Fruit fly (Drosophila melanogaster) whole organism, embryonic: Measurements from ENCODE around the gene T48.
A peak's percentile ranks its signal among the peaks of the same experiment; 100 is the strongest.

Experiments
- Ada2b ChIP-seq: fragments of 200-800 bp; sonication (Bioruptor generic); IDR thresholded peaks from 2 replicates; pipeline ENCODE4 v1.3.6; 2022; ENCODE audit warnings: missing biosample characterization, missing genetic modification characterization
- Atf-2 ChIP-seq: fragments of 200-800 bp; sonication (Bioruptor generic); optimal IDR thresholded peaks from 2 replicates; lab custom pipeline; 2016; ENCODE audit warnings: missing biosample characterization, missing genetic modification characterization
- CG10462 ChIP-seq: fragments of 200-800 bp; sonication (Bioruptor generic); optimal IDR thresholded peaks from 2 replicates; lab custom pipeline; 2016; ENCODE audit warnings: missing biosample characterization, missing genetic modification characterization
- CG11247 ChIP-seq: fragments of 200-800 bp; sonication (Bioruptor generic); IDR thresholded peaks from 2 replicates; pipeline ENCODE4 v1.3.6; 2022; ENCODE audit warnings: missing biosample characterization, missing genetic modification characterization
- CG11504 ChIP-seq: fragments of 200-800 bp; sonication (Bioruptor generic); optimal IDR thresholded peaks from 3 replicates; lab custom pipeline; 2019; ENCODE audit warnings: missing biosample characterization, mild to moderate bottlenecking, missing genetic modification characterization, moderate library complexity
- CG13424 ChIP-seq: fragments of 200-800 bp; sonication (Bioruptor generic); optimal IDR thresholded peaks from 2 replicates; lab custom pipeline; 2019; ENCODE audit warnings: missing biosample characterization, mild to moderate bottlenecking, missing genetic modification characterization, moderate library complexity
- CG14014 ChIP-seq: fragments of 200-800 bp; sonication (Bioruptor generic); IDR thresholded peaks from 2 replicates; pipeline ENCODE4 v1.3.6; 2022; ENCODE audit warnings: missing biosample characterization, missing genetic modification characterization
- CG1603 ChIP-seq: fragments of 200-800 bp; sonication (Bioruptor generic); optimal IDR thresholded peaks from 2 replicates; lab custom pipeline; 2019; ENCODE audit warnings: missing biosample characterization, mild to moderate bottlenecking, missing genetic modification characterization, moderate library complexity
- CG16863 ChIP-seq: fragments of 200-800 bp; sonication (Bioruptor generic); optimal IDR thresholded peaks from 3 replicates; lab custom pipeline; 2016; ENCODE audit warnings: missing biosample characterization, missing genetic modification characterization
- CG18599 ChIP-seq: fragments of 200-800 bp; sonication (Bioruptor generic); optimal IDR thresholded peaks from 3 replicates; lab custom pipeline; 2017; ENCODE audit warnings: missing biosample characterization, missing genetic modification characterization, mild to moderate bottlenecking, moderate library complexity, missing genetic modification reagents
- CG2120 ChIP-seq: fragments of 200-800 bp; sonication (Bioruptor generic); optimal IDR thresholded peaks from 3 replicates; lab custom pipeline; 2016; ENCODE audit warnings: missing biosample characterization, missing genetic modification characterization
- CG2678 ChIP-seq: fragments of 200-800 bp; sonication (Bioruptor generic); optimal IDR thresholded peaks from 3 replicates; lab custom pipeline; 2019; ENCODE audit warnings: missing biosample characterization, mild to moderate bottlenecking, missing genetic modification characterization, moderate library complexity
- CG31224 ChIP-seq: fragments of 200-800 bp; sonication (Bioruptor generic); IDR thresholded peaks from 2 replicates; pipeline ENCODE4 v1.3.6; 2022; ENCODE audit warnings: missing biosample characterization, missing genetic modification characterization
- CG33557 ChIP-seq: fragments of 200-800 bp; sonication (Bioruptor generic); optimal IDR thresholded peaks from 2 replicates; lab custom pipeline; 2019; ENCODE audit warnings: missing biosample characterization, mild to moderate bottlenecking, missing genetic modification characterization, moderate library complexity
- CG4730 ChIP-seq: fragments of 200-800 bp; sonication (Bioruptor generic); IDR thresholded peaks from 2 replicates; pipeline ENCODE4 v1.3.6; 2022; ENCODE audit warnings: missing biosample characterization, missing genetic modification characterization
- CG7556 ChIP-seq: fragments of 200-800 bp; sonication (Bioruptor generic); optimal IDR thresholded peaks from 2 replicates; lab custom pipeline; 2017; ENCODE audit warnings: missing biosample characterization, mild to moderate bottlenecking, missing genetic modification characterization
- CG7839 ChIP-seq: fragments of 200-800 bp; sonication (Bioruptor generic); optimal IDR thresholded peaks from 3 replicates; lab custom pipeline; 2018; ENCODE audit warnings: missing biosample characterization, mild to moderate bottlenecking, missing genetic modification characterization, moderate library complexity
- CG8944 ChIP-seq: fragments of 200-800 bp; sonication (Bioruptor generic); optimal IDR thresholded peaks from 3 replicates; lab custom pipeline; 2016; ENCODE audit warnings: missing biosample characterization, missing genetic modification characterization
- CG9215 ChIP-seq: fragments of 200-800 bp; sonication (Bioruptor generic); IDR thresholded peaks from 2 replicates; pipeline ENCODE4 v1.3.6; 2022; ENCODE audit warnings: missing biosample characterization, missing genetic modification characterization
- CG9932 ChIP-seq: fragments of 200-800 bp; sonication (Bioruptor generic); IDR thresholded peaks from 2 replicates; pipeline ENCODE4 v1.3.6; 2022; ENCODE audit warnings: missing biosample characterization, missing genetic modification characterization
- Ets65A ChIP-seq: fragments of 200-800 bp; sonication (Bioruptor generic); peaks from one replicate; lab custom pipeline; 2016; ENCODE audit warnings: missing biosample characterization, missing genetic modification characterization
- Hmr ChIP-seq: fragments of 200-800 bp; sonication (Bioruptor generic); optimal IDR thresholded peaks from 3 replicates; lab custom pipeline; 2017; ENCODE audit warnings: mild to moderate bottlenecking, missing biosample characterization, missing genetic modification reagents, missing genetic modification characterization
- Hsf ChIP-seq: fragments of 200-800 bp; sonication (Bioruptor generic); optimal IDR thresholded peaks from 3 replicates; lab custom pipeline; 2016; ENCODE audit warnings: missing biosample characterization, missing genetic modification characterization
- MESR4 ChIP-seq: fragments of 200-800 bp; sonication (Bioruptor generic); optimal IDR thresholded peaks from 2 replicates; lab custom pipeline; 2018; ENCODE audit warnings: missing biosample characterization, mild to moderate bottlenecking, missing genetic modification characterization, moderate library complexity
- Med ChIP-seq: fragments of 200-800 bp; sonication (Bioruptor generic); peaks from one replicate; lab custom pipeline; 2016; ENCODE audit warnings: missing biosample characterization, missing genetic modification characterization, mild to moderate bottlenecking, inconsistent platforms, moderate library complexity
- Mrtf ChIP-seq: fragments of 200-800 bp; sonication (Bioruptor generic); IDR thresholded peaks from 3 replicates; pipeline ENCODE4 v1.3.6; 2022; ENCODE audit warnings: missing biosample characterization, missing genetic modification characterization
- NFAT ChIP-seq: fragments of 200-800 bp; sonication (Bioruptor generic); IDR thresholded peaks from 2 replicates; pipeline ENCODE4 v1.3.6; 2022; ENCODE audit warnings: missing biosample characterization, missing genetic modification characterization
- Sox102F ChIP-seq: fragments of 200-800 bp; sonication (Bioruptor generic); optimal IDR thresholded peaks from 2 replicates; lab custom pipeline; 2018; ENCODE audit warnings: missing biosample characterization, mild to moderate bottlenecking, missing genetic modification characterization, moderate library complexity
- Ssrp ChIP-seq: fragments of 200-800 bp; sonication (Bioruptor generic); optimal IDR thresholded peaks from 2 replicates; lab custom pipeline; 2018; ENCODE audit warnings: missing biosample characterization, mild to moderate bottlenecking, missing genetic modification characterization, moderate library complexity
- Xbp1 ChIP-seq: fragments of 200-800 bp; sonication (Bioruptor generic); optimal IDR thresholded peaks from 3 replicates; lab custom pipeline; 2016; ENCODE audit warnings: missing biosample characterization, mild to moderate bottlenecking, missing genetic modification characterization
- Xrp1 ChIP-seq: fragments of 200-800 bp; sonication (Bioruptor generic); IDR thresholded peaks from 2 replicates; pipeline ENCODE4 v1.3.6; 2022; ENCODE audit warnings: missing biosample characterization, missing genetic modification characterization
- bowl ChIP-seq: fragments of 200-800 bp; sonication (Bioruptor generic); IDR thresholded peaks from 2 replicates; pipeline ENCODE4 v1.3.6; 2022; ENCODE audit warnings: missing biosample characterization, missing genetic modification characterization
- bsh ChIP-seq, 2 experiments: fragments of 200-800 bp; sonication (Bioruptor generic); optimal IDR thresholded peaks; 2 replicates each; lab custom pipeline; 2017 to 2018; ENCODE audit warnings: mild to moderate bottlenecking in 2 of 2, missing biosample characterization in 2 of 2, missing genetic modification characterization in 2 of 2, moderate library complexity in 1 of 2
- cato ChIP-seq: fragments of 200-800 bp; sonication (Bioruptor generic); optimal IDR thresholded peaks from 2 replicates; lab custom pipeline; 2016; ENCODE audit warnings: missing biosample characterization, missing genetic modification characterization, borderline replicate concordance
- chif ChIP-seq, 2 experiments: fragments of 200-800 bp; sonication (Bioruptor generic); optimal IDR thresholded peaks; 3 replicates each; lab custom pipeline; 2016; ENCODE audit warnings: missing biosample characterization in 2 of 2, missing genetic modification characterization in 2 of 2
- chn ChIP-seq: fragments of 200-800 bp; sonication (Bioruptor generic); optimal IDR thresholded peaks from 2 replicates; lab custom pipeline; 2016; ENCODE audit warnings: missing biosample characterization, missing genetic modification characterization
- crol ChIP-seq: fragments of 200-800 bp; sonication (Bioruptor generic); IDR thresholded peaks from 2 replicates; pipeline ENCODE4 v1.3.6; 2022; ENCODE audit warnings: missing biosample characterization, missing genetic modification characterization
- dmrt99B ChIP-seq: fragments of 200-800 bp; sonication (Bioruptor generic); optimal IDR thresholded peaks from 2 replicates; lab custom pipeline; 2018; ENCODE audit warnings: missing biosample characterization, mild to moderate bottlenecking, missing genetic modification characterization, moderate library complexity
- her ChIP-seq: fragments of 200-800 bp; sonication (Bioruptor generic); optimal IDR thresholded peaks from 2 replicates; lab custom pipeline; 2016; ENCODE audit warnings: missing biosample characterization, missing genetic modification characterization
- kay ChIP-seq: fragments of 200-800 bp; sonication (Bioruptor generic); optimal IDR thresholded peaks from 2 replicates; lab custom pipeline; 2016; ENCODE audit warnings: missing biosample characterization, missing genetic modification characterization
- lmd ChIP-seq: fragments of 200-800 bp; sonication (Bioruptor generic); IDR thresholded peaks from 2 replicates; pipeline ENCODE4 v1.3.6; 2022; ENCODE audit warnings: missing biosample characterization, missing genetic modification characterization
- prd ChIP-seq, 3 experiments: fragments of >200 bp in 2 of 3; fragments of 200-800 bp in 1 of 3; sonication (Bioruptor generic) in 1 of 3; optimal IDR thresholded peaks in 2 of 3; IDR thresholded peaks in 1 of 3; 2 replicates in 2 of 3; 3 replicates in 1 of 3; pipeline versions ENCODE4 v1.3.6 to Lab custom; 2017 to 2022; ENCODE audit warnings: missing biosample characterization in 1 of 3, missing genetic modification characterization in 1 of 3
- ranshi ChIP-seq: fragments of 200-800 bp; sonication (Bioruptor generic); IDR thresholded peaks from 2 replicates; pipeline ENCODE4 v1.3.6; 2022; ENCODE audit warnings: missing biosample characterization, missing genetic modification characterization
- ro ChIP-seq: fragments of 200-800 bp; sonication (Bioruptor generic); IDR thresholded peaks from 2 replicates; pipeline ENCODE4 v1.3.6; 2022; ENCODE audit warnings: missing biosample characterization, missing genetic modification characterization
- sens ChIP-seq: fragments of 200-800 bp; sonication (Bioruptor generic); peaks from one replicate; lab custom pipeline; 2016; ENCODE audit warnings: missing biosample characterization, missing genetic modification characterization
- slbo ChIP-seq: fragments of 200-800 bp; sonication (Bioruptor generic); IDR thresholded peaks from 2 replicates; pipeline ENCODE4 v1.3.6; 2022; ENCODE audit warnings: missing biosample characterization, missing genetic modification characterization
- tgo ChIP-seq: fragments of 200-800 bp; sonication (Bioruptor generic); IDR thresholded peaks from 3 replicates; pipeline ENCODE4 v1.3.6; 2022; ENCODE audit warnings: missing biosample characterization, missing genetic modification characterization
- ttk ChIP-seq: fragments of 200-800 bp; sonication (Bioruptor generic); IDR thresholded peaks from 2 replicates; pipeline ENCODE4 v2.1.2; 2022; ENCODE audit warnings: missing biosample characterization, missing genetic modification characterization
- unpg ChIP-seq: fragments of 200-800 bp; sonication (Bioruptor generic); optimal IDR thresholded peaks from 3 replicates; lab custom pipeline; 2018; ENCODE audit warnings: missing biosample characterization, mild to moderate bottlenecking, missing genetic modification characterization, moderate library complexity
- zfh1 ChIP-seq: fragments of 200-800 bp; sonication (Bioruptor generic); IDR thresholded peaks from 3 replicates; pipeline ENCODE4 v1.3.6; 2022; ENCODE audit warnings: missing biosample characterization, missing genetic modification characterization

Gene T48

DNA sequence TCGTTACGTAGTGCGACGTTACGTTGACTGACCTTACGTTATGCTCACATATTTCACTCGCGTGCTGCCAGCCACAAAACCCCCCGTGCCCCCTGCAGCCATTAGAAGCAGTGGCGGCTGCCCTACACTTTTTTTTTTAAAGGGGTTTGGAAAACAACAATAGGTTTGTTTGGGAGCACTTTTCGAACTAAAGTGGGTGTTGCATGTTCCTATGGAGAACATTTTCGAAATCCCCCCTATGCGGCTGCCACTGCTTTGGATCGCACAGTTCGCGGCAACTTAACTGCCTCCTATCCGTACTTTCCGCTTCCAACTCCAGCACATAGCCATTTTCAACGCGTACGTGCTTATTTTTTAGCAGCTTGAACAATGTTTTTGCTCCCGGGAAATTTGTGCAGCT lies 27.8 kb upstream of the T48 start (continued):
- 0 out of 3 replicates have a peak, but pooled peaks have one; percentile 18 for TF ChIP-seq Mrtf
- TF ChIP-seq slbo = peak; percentile 66
- TF ChIP-seq CG2120 = peak; percentile 53
- TF ChIP-seq Ssrp (tag; lab: Kevin White, UChicago) = no peak
- TF ChIP-seq CG16863 (GFP tag; lab: Kevin White, UChicago) = peak; percentile 26
- peak; percentile 25 for TF ChIP-seq CG11504 (tag; lab: Kevin White, UChicago)
- peak; percentile 38 for TF ChIP-seq dmrt99B
- peak; percentile 10 for TF ChIP-seq CG7556 (GFP tag; lab: Kevin White, UChicago)
- peak; percentile 58 for TF ChIP-seq ro (GFP tag; lab: Robert Waterston, UW)
- TF ChIP-seq bowl (GFP tag; lab: Robert Waterston, UW) = no peak
- peak; percentile 59 for TF ChIP-seq CG9932 (GFP tag; lab: Robert Waterston, UW)
- TF ChIP-seq CG33557 (GFP tag; lab: Kevin White, UChicago) = no peak
- peak; percentile 45; the same call in 1 of the 2 replicates for TF ChIP-seq CG14014
- peak; percentile 16 for TF ChIP-seq CG2678
- peak; percentile 21; the same call in 1 of the 2 replicates for TF ChIP-seq crol
- no peak for TF ChIP-seq MESR4 (GFP tag; lab: Kevin White, UChicago)
- TF ChIP-seq Xbp1 (GFP tag; lab: Kevin White, UChicago) = peak; percentile 26
- peak; percentile 5; the same call in 1 of the 2 replicates for TF ChIP-seq Ada2b (GFP tag; lab: Robert Waterston, UW)
- TF ChIP-seq CG8944 (GFP tag; lab: Kevin White, UChicago) = peak; percentile 1
- peak; percentile 51 for TF ChIP-seq CG18599 (GFP tag; lab: Kevin White, UChicago)
- TF ChIP-seq ttk = peak; percentile 30; the same call in 1 of the 2 replicates
- TF ChIP-seq prd (optimal IDR thresholded peaks at IDR 0.05; lab: Kevin White, UChicago) = no peak
- peak; percentile 57; the same call in 2 of the 3 replicates for TF ChIP-seq prd (GFP tag; IDR thresholded peaks at IDR 0.05; lab: Robert Waterston, UW)
- peak; percentile 48; the same call in 1 of the 3 replicates for TF ChIP-seq tgo (GFP tag; lab: Robert Waterston, UW)
- TF ChIP-seq Med = peak; percentile 82
- peak; percentile 55; the same call in 2 of the 3 replicates for TF ChIP-seq zfh1 (GFP tag; lab: Robert Waterston, UW)
- TF ChIP-seq Ets65A (GFP tag; lab: Kevin White, UChicago) = peak; percentile 88
- TF ChIP-seq Atf-2 (GFP tag; lab: Kevin White, UChicago) = no peak
- TF ChIP-seq her = peak; percentile 5
- TF ChIP-seq CG7839 (tag; lab: Kevin White, UChicago) = peak; percentile 24
- TF ChIP-seq NFAT (GFP tag; lab: Robert Waterston, UW) = peak; percentile 28; the same call in 1 of the 2 replicates
- peak; percentile 23 for TF ChIP-seq Sox102F
- no peak for TF ChIP-seq CG10462 (GFP tag; lab: Kevin White, UChicago)
- no peak for TF ChIP-seq kay
- TF ChIP-seq CG31224 (GFP tag; lab: Robert Waterston, UW) = 0 out of 2 replicates have a peak, but pooled peaks have one; percentile 10
- 0 out of 2 replicates have a peak, but pooled peaks have one; percentile 27 for TF ChIP-seq CG9215 (GFP tag; lab: Robert Waterston, UW)
- TF ChIP-seq chn (GFP tag; lab: Kevin White, UChicago) = peak; percentile 17
- peak; percentile 5 for TF ChIP-seq CG1603
- TF ChIP-seq chif (GFP tag; optimal IDR thresholded peaks at IDR 0.05; lab: Kevin White, UChicago) = peak in 1 of 2 experiments; percentile 22
- TF ChIP-seq unpg (GFP tag; lab: Kevin White, UChicago) = peak; percentile 17
- TF ChIP-seq Hsf (GFP tag; lab: Kevin White, UChicago) = peak; percentile 30
- TF ChIP-seq Hmr (GFP tag; lab: Kevin White, UChicago) = peak; percentile 25
- peak; percentile 67 for TF ChIP-seq sens
- TF ChIP-seq CG13424 (tag; lab: Kevin White, UChicago) = peak; percentile 7
- no peak for TF ChIP-seq CG4730
- TF ChIP-seq ranshi = 0 out of 2 replicates have a peak, but pooled peaks have one; percentile 40
- TF ChIP-seq CG11247 (GFP tag; lab: Robert Waterston, UW) = no peak
- TF ChIP-seq cato (GFP tag; lab: Kevin White, UChicago) = no peak
- peak in 1 of 2 experiments; percentile 1 for TF ChIP-seq bsh (GFP tag; optimal IDR thresholded peaks at IDR 0.05; lab: Kevin White, UChicago)
- TF ChIP-seq Xrp1 (GFP tag; lab: Robert Waterston, UW) = peak; percentile 26; the same call in 1 of the 2 replicates
- peak; percentile 43; the same call in 1 of the 2 replicates for TF ChIP-seq lmd (GFP tag; lab: Robert Waterston, UW)
